Worm (Caenorhabditis elegans): ENCODE results near the gene ugt-37.

The ugt-37 gene

DNA sequence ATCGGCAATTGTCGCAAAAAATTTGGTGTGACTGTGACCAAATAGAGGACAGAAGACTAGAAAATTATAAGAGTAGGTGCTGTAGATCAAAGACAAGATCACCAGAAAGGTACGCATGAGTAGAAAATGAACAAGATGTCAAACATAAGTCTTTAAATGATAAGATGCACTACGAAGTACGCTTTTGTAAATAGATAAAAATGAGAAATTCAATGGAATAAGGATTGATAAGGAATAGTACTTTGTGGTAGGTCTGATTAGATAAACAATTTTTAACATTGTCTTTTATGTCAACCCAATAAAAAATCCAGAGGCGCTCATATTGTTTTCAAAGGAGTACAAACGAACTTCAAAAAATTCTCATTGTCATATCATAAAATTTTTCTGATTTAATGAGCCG is 5.5 kb upstream of the ugt-37 start, which contains the start of gene F10D2.8:
F10D2.8 (minus strand) TSS at position 145 of the 400 bp plus-strand sequence.
- TF ChIP-seq jun-1 (tag; optimal IDR thresholded peaks at IDR 0.05) (no peak), nhr-102 (tag; optimal IDR thresholded peaks at IDR 0.05) (peak; percentile 52), nhr-111 (GFP tag; optimal IDR thresholded peaks at IDR 0.05) (no peak), ztf-7 (tag; optimal IDR thresholded peaks at IDR 0.05) (no peak), ceh-82 (tag; optimal IDR thresholded peaks at IDR 0.05) (no peak), nhr-28 (tag; optimal IDR thresholded peaks at IDR 0.05) (peak; percentile 99), ceh-62 (tag; optimal IDR thresholded peaks at IDR 0.05) (no peak), ceh-28 (tag; optimal IDR thresholded peaks at IDR 0.05) (no peak), dmd-6 (GFP tag; IDR thresholded peaks at IDR 0.05) (peak; percentile 85), nhr-77 (tag; optimal IDR thresholded peaks at IDR 0.05) (peak; percentile 26), nhr-48 (tag; optimal IDR thresholded peaks at IDR 0.05) (peak; percentile 36), lin-13 (GFP tag; optimal IDR thresholded peaks at IDR 0.05) (no peak), dmd-9 (GFP tag; IDR thresholded peaks at IDR 0.05) (no peak), pqm-1 (tag; optimal IDR thresholded peaks at IDR 0.05) (peak; percentile 62), dmd-8 (GFP tag; IDR thresholded peaks at IDR 0.05) (no peak), unc-62 (GFP tag; optimal IDR thresholded peaks at IDR 0.05 in 1 of 2) (no peak), unc-62 (tag; optimal IDR thresholded peaks at IDR 0.05) (no peak), mep-1 (tag; optimal IDR thresholded peaks at IDR 0.05) (no peak), lim-7 (GFP tag; IDR thresholded peaks at IDR 0.05) (no peak), dve-1 (tag; optimal IDR thresholded peaks at IDR 0.05; ENCODE audit: insufficient read depth) (peak; percentile 69), lin-15B (tag; optimal IDR thresholded peaks at IDR 0.05) (no peak), daf-12 (tag; optimal IDR thresholded peaks at IDR 0.05) (no peak), daf-16 (GFP tag; optimal IDR thresholded peaks at IDR 0.05) (no peak), daf-16 (tag; optimal IDR thresholded peaks at IDR 0.05) (peak; percentile 83), F10B5.3 (tag; optimal IDR thresholded peaks at IDR 0.05) (no peak)

ce11 chrV:7147370-7147769 is 2.3 kb upstream of the ugt-37 start, which contains the start of gene ugt-38:
Gene ugt-38 (minus strand): TSS chrV:7147470.
- TF ChIP-seq aha-1 (tag) (peak; percentile 62), hmg-1.1 (GFP tag; IDR thresholded peaks at IDR 0.05) (no peak)

ce11 chrV:7142661-7143060 is 2.5 kb downstream of the ugt-37 start:
- TF ChIP-seq fkh-10 (GFP tag; optimal IDR thresholded peaks at IDR 0.05) (no peak), ceh-32 (tag; optimal IDR thresholded peaks at IDR 0.05; ENCODE audit: poor library complexity) (no peak), ceh-44 (GFP tag; IDR thresholded peaks at IDR 0.05) (no peak), jun-1 (tag; optimal IDR thresholded peaks at IDR 0.05) (no peak), fos-1 (tag; optimal IDR thresholded peaks at IDR 0.05) (no peak), pqm-1 (tag; optimal IDR thresholded peaks at IDR 0.05) (peak; percentile 1), sdz-12 (GFP tag; optimal IDR thresholded peaks at IDR 0.05) (no peak), T26A8.4 (GFP tag; IDR thresholded peaks at IDR 0.05) (no peak), unc-130 (GFP tag; optimal IDR thresholded peaks at IDR 0.05) (no peak), nhr-102 (tag; optimal IDR thresholded peaks at IDR 0.05) (peak; percentile 94), tra-1 (GFP tag; IDR thresholded peaks at IDR 0.05) (0 out of 2 replicates have a peak, but pooled peaks have one; percentile 11), dmd-8 (GFP tag; IDR thresholded peaks at IDR 0.05) (no peak), nhr-10 (tag; optimal IDR thresholded peaks at IDR 0.05) (no peak), F49E8.2 (tag; optimal IDR thresholded peaks at IDR 0.05; ENCODE audit: borderline replicate concordance) (peak; percentile 76), hif-1 (tag; optimal IDR thresholded peaks at IDR 0.05) (no peak), madf-9 (GFP tag; conservative IDR thresholded peaks at IDR 0.05) (no peak), daf-16 (GFP tag; optimal IDR thresholded peaks at IDR 0.05) (peak in 1 of 2 experiments; percentile 16), daf-16 (tag; optimal IDR thresholded peaks at IDR 0.05) (peak; percentile 58), mep-1 (tag; optimal IDR thresholded peaks at IDR 0.05) (no peak), hlh-11 (tag; optimal IDR thresholded peaks at IDR 0.05) (no peak), dmd-9 (GFP tag; IDR thresholded peaks at IDR 0.05) (no peak), egl-43 (GFP tag; IDR thresholded peaks at IDR 0.05) (no peak), F37D6.2 (tag; optimal IDR thresholded peaks at IDR 0.05) (no peak), ceh-62 (tag; optimal IDR thresholded peaks at IDR 0.05) (no peak), php-3 (GFP tag; IDR thresholded peaks at IDR 0.05) (peak; percentile 72), ceh-82 (tag; optimal IDR thresholded peaks at IDR 0.05) (no peak), mxl-3 (GFP tag; optimal IDR thresholded peaks at IDR 0.05) (no peak), dve-1 (tag; optimal IDR thresholded peaks at IDR 0.05; ENCODE audit: insufficient read depth) (no peak), Y48G9A.11 (GFP tag; IDR thresholded peaks at IDR 0.05) (peak; percentile 78), snpc-4 (tag; optimal IDR thresholded peaks at IDR 0.05) (peak; percentile 67), zfp-2 (tag; optimal IDR thresholded peaks at IDR 0.05) (no peak), dmd-6 (GFP tag; IDR thresholded peaks at IDR 0.05) (peak; percentile 67), F10B5.3 (tag; optimal IDR thresholded peaks at IDR 0.05) (no peak), aha-1 (tag) (peak; percentile 94), aly-2 (tag; optimal IDR thresholded peaks at IDR 0.05) (no peak), ztf-7 (tag; optimal IDR thresholded peaks at IDR 0.05) (no peak)

Data from whole organism, L4 larva.